Worm (Caenorhabditis elegans) whole organism, mixed stage, embryonic: ENCODE measurements around the gene sedl-1.

Experiments
- M03D4.4 ChIP-seq: sonication (generic microtip); optimal IDR thresholded peaks from 2 replicates; lab custom pipeline; 2017; ENCODE audit warnings: mild to moderate bottlenecking, missing genetic modification characterization, missing compliant biosample characterization
- lin-13 ChIP-seq: fragments of 150-350 bp; optimal IDR thresholded peaks from 2 replicates; lab custom pipeline; 2014; ENCODE audit warnings: missing biosample characterization, missing genetic modification characterization
- mls-2 ChIP-seq: sonication (generic microtip); optimal IDR thresholded peaks from 2 replicates; lab custom pipeline; 2016; ENCODE audit warnings: mild to moderate bottlenecking, missing genetic modification characterization, moderate library complexity, missing compliant biosample characterization
- unc-39 ChIP-seq: fragments of 150-350 bp; optimal IDR thresholded peaks from 2 replicates; lab custom pipeline; 2014; ENCODE audit warnings: missing biosample characterization, missing genetic modification characterization

DNA sequence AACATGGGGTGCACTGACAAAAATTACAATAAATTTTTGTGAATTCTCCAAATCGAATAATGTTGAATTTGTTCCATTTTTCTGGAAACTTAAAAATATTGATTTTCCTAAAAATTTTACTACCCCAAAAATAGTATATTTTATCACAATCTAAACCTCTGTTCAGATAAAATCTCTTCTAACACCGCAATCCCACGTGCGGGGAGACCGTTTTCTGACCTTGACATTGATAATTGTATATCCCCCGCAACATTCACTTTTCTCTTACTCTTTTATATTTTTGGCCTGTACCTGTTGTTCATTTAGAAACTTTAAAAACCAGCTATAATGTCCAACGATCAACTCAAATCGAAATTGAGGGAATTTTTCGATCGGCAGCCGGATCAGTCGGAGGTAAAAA, 18.7 kb upstream of the sedl-1 start, which contains the start of gene D1005.2:
- no peak for TF ChIP-seq lin-13
- TF ChIP-seq M03D4.4 (tag; lab: Kevin White, UChicago): no peak
- no peak for TF ChIP-seq unc-39 (tag; lab: Kevin White, UChicago)
- no peak for TF ChIP-seq mls-2 (tag; lab: Kevin White, UChicago)
